Fruit fly (Drosophila melanogaster) whole organism, pupa: ENCODE results near the gene N.

Experiments used
- CG10348 ChIP-seq: fragments of 200-800 bp; sonication (Bioruptor generic); IDR thresholded peaks from 2 replicates; pipeline ENCODE4 v1.3.6; 2022; ENCODE audit warnings: missing biosample characterization, missing genetic modification characterization
- CG12605 ChIP-seq: fragments of 200-800 bp; sonication (Bioruptor generic); IDR thresholded peaks from 2 replicates; pipeline ENCODE4 v1.3.6; 2022; ENCODE audit warnings: missing biosample characterization, missing genetic modification characterization
- CG13204 ChIP-seq: fragments of 200-800 bp; sonication (Bioruptor generic); optimal IDR thresholded peaks from 2 replicates; lab custom pipeline; 2018; ENCODE audit warnings: missing biosample characterization, mild to moderate bottlenecking, missing genetic modification characterization, moderate library complexity
- CG14655 ChIP-seq: fragments of 200-800 bp; sonication (Bioruptor generic); optimal IDR thresholded peaks from 3 replicates; lab custom pipeline; 2017; ENCODE audit warnings: mild to moderate bottlenecking, missing biosample characterization, missing genetic modification reagents, missing genetic modification characterization
- CG15710 ChIP-seq: fragments of 200-800 bp; sonication (Bioruptor generic); optimal IDR thresholded peaks from 2 replicates; lab custom pipeline; 2018; ENCODE audit warnings: missing biosample characterization, mild to moderate bottlenecking, missing genetic modification characterization, moderate library complexity
- CG17806 ChIP-seq: fragments of 200-800 bp; sonication (Bioruptor generic); optimal IDR thresholded peaks from 2 replicates; lab custom pipeline; 2018; ENCODE audit warnings: missing biosample characterization, mild to moderate bottlenecking, missing genetic modification characterization, moderate library complexity
- CG32121 ChIP-seq: fragments of 200-800 bp; sonication (Bioruptor generic); IDR thresholded peaks from 2 replicates; pipeline ENCODE4 v1.3.6; 2022; ENCODE audit warnings: missing biosample characterization, missing genetic modification characterization
- CG34367 ChIP-seq: fragments of 200-800 bp; sonication (Bioruptor generic); optimal IDR thresholded peaks from 2 replicates; lab custom pipeline; 2018; ENCODE audit warnings: missing biosample characterization, mild to moderate bottlenecking, missing genetic modification characterization
- CG4496 ChIP-seq: fragments of 200-800 bp; sonication (Bioruptor generic); IDR thresholded peaks from 3 replicates; pipeline ENCODE4 v1.3.6; 2022; ENCODE audit warnings: missing biosample characterization, missing genetic modification characterization
- CG8159 ChIP-seq: fragments of 200-800 bp; sonication (Bioruptor generic); optimal IDR thresholded peaks from 3 replicates; lab custom pipeline; 2018; ENCODE audit warnings: missing biosample characterization, mild to moderate bottlenecking, missing genetic modification characterization, moderate library complexity
- CG8301 ChIP-seq: fragments of 200-800 bp; sonication (Bioruptor generic); optimal IDR thresholded peaks from 2 replicates; lab custom pipeline; 2018; ENCODE audit warnings: missing biosample characterization, mild to moderate bottlenecking, missing genetic modification characterization
- CG9948 ChIP-seq: fragments of 200-800 bp; sonication (Bioruptor generic); optimal IDR thresholded peaks from 2 replicates; lab custom pipeline; 2018; ENCODE audit warnings: missing biosample characterization, mild to moderate bottlenecking, missing genetic modification characterization, moderate library complexity
- D1 ChIP-seq: fragments of 200-800 bp; sonication (Bioruptor generic); optimal IDR thresholded peaks from 2 replicates; lab custom pipeline; 2018; ENCODE audit warnings: missing biosample characterization, mild to moderate bottlenecking, missing genetic modification characterization, moderate library complexity
- EcR ChIP-seq: fragments of 200-800 bp; sonication (Bioruptor generic); optimal IDR thresholded peaks from 3 replicates; lab custom pipeline; 2019; ENCODE audit warnings: missing biosample characterization, missing genetic modification characterization, mild to moderate bottlenecking, moderate library complexity, missing genetic modification reagents
- Ets98B ChIP-seq: fragments of 200-800 bp; sonication (Bioruptor generic); IDR thresholded peaks from 2 replicates; pipeline ENCODE4 v1.3.6; 2022; ENCODE audit warnings: missing biosample characterization, missing genetic modification characterization
- Pif1A ChIP-seq: fragments of 200-800 bp; sonication (Bioruptor generic); optimal IDR thresholded peaks from 3 replicates; lab custom pipeline; 2016; ENCODE audit warnings: missing biosample characterization, missing genetic modification characterization
- Pif1B ChIP-seq: fragments of 200-800 bp; sonication (Bioruptor generic); optimal IDR thresholded peaks from 3 replicates; lab custom pipeline; 2016; ENCODE audit warnings: missing biosample characterization, missing genetic modification characterization
- Snoo ChIP-seq: fragments of 200-800 bp; sonication (Bioruptor generic); optimal IDR thresholded peaks from 3 replicates; lab custom pipeline; 2017; ENCODE audit warnings: missing biosample characterization, mild to moderate bottlenecking, missing genetic modification characterization, inconsistent platforms
- fd96Ca ChIP-seq: fragments of 200-800 bp; sonication (Bioruptor generic); IDR thresholded peaks from 3 replicates; pipeline ENCODE4 v1.3.6; 2022; ENCODE audit warnings: missing biosample characterization, missing genetic modification characterization
- gl ChIP-seq: fragments of 200-800 bp; sonication (Bioruptor generic); optimal IDR thresholded peaks from 2 replicates; lab custom pipeline; 2018; ENCODE audit warnings: missing biosample characterization, mild to moderate bottlenecking, missing genetic modification characterization
- rn ChIP-seq: fragments of 200-800 bp; sonication (Bioruptor generic); IDR thresholded peaks from 2 replicates; pipeline ENCODE4 v1.3.6; 2022; ENCODE audit warnings: missing biosample characterization, missing genetic modification characterization

The N gene

dm6 chrX:3123626-3124025 lies 11.0 kb upstream of the N start:
- TF ChIP-seq CG14655 (GFP tag; lab: Kevin White, UChicago) (no peak), CG4496 (GFP tag; lab: Robert Waterston, UW) (no peak), fd96Ca (GFP tag; lab: Robert Waterston, UW) (no peak), CG10348 (GFP tag; lab: Robert Waterston, UW) (no peak), Pif1B (GFP tag; lab: Kevin White, UChicago) (no peak), gl (tag; lab: Kevin White, UChicago) (no peak), CG34367 (tag; lab: Kevin White, UChicago) (no peak), Pif1A (GFP tag; lab: Kevin White, UChicago) (no peak), CG8301 (tag; lab: Kevin White, UChicago) (no peak), CG13204 (GFP tag; lab: Kevin White, UChicago) (no peak), CG17806 (tag; lab: Kevin White, UChicago) (no peak), CG12605 (GFP tag; lab: Robert Waterston, UW) (no peak), CG8159 (tag; lab: Kevin White, UChicago) (no peak), CG15710 (tag; lab: Kevin White, UChicago) (no peak)
- TF ChIP-seq, all 21 proteins: peak for 0

- no peak for TF ChIP-seq Pif1A (GFP tag; lab: Kevin White, UChicago)
- TF ChIP-seq CG17806 (tag; lab: Kevin White, UChicago): no peak
- no peak for TF ChIP-seq Ets98B
- TF ChIP-seq gl (tag; lab: Kevin White, UChicago): no peak
- TF ChIP-seq CG12605 (GFP tag; lab: Robert Waterston, UW): no peak
- no peak for TF ChIP-seq D1
- no peak for TF ChIP-seq CG34367 (tag; lab: Kevin White, UChicago)
- no peak for TF ChIP-seq rn (GFP tag; lab: Robert Waterston, UW)
- TF ChIP-seq fd96Ca (GFP tag; lab: Robert Waterston, UW): no peak
- no peak for TF ChIP-seq CG9948 (tag; lab: Kevin White, UChicago)
- no peak for TF ChIP-seq CG8159 (tag; lab: Kevin White, UChicago)
- no peak for TF ChIP-seq Snoo
- no peak for TF ChIP-seq Pif1B (GFP tag; lab: Kevin White, UChicago)
- TF ChIP-seq CG8301 (tag; lab: Kevin White, UChicago): no peak
- no peak for TF ChIP-seq CG32121 (GFP tag; lab: Robert Waterston, UW)
- TF ChIP-seq CG14655 (GFP tag; lab: Kevin White, UChicago): no peak
- TF ChIP-seq EcR (GFP tag; lab: Kevin White, UChicago): no peak
Observed at dm6 chrX:3127564-3127963, 7.1 kb upstream of the N start.

dm6 chrX:3131978-3132377 lies 2.7 kb upstream of the N start:
- TF ChIP-seq Snoo (no peak), CG8159 (tag; lab: Kevin White, UChicago) (no peak), CG32121 (GFP tag; lab: Robert Waterston, UW) (no peak), D1 (no peak), CG14655 (GFP tag; lab: Kevin White, UChicago) (no peak), Pif1A (GFP tag; lab: Kevin White, UChicago) (no peak), CG15710 (tag; lab: Kevin White, UChicago) (no peak), CG17806 (tag; lab: Kevin White, UChicago) (no peak), Ets98B (no peak), EcR (GFP tag; lab: Kevin White, UChicago) (no peak), Pif1B (GFP tag; lab: Kevin White, UChicago) (no peak), CG9948 (tag; lab: Kevin White, UChicago) (no peak), rn (GFP tag; lab: Robert Waterston, UW) (no peak)

dm6 chrX:3135102-3135393 lies 378 bp downstream of the N start:
- TF ChIP-seq rn (GFP tag; lab: Robert Waterston, UW) (no peak), Snoo (no peak), CG13204 (GFP tag; lab: Kevin White, UChicago) (no peak), CG34367 (tag; lab: Kevin White, UChicago) (no peak), fd96Ca (GFP tag; lab: Robert Waterston, UW) (no peak), CG8159 (tag; lab: Kevin White, UChicago) (no peak), CG4496 (GFP tag; lab: Robert Waterston, UW) (no peak), CG10348 (GFP tag; lab: Robert Waterston, UW) (no peak), CG9948 (tag; lab: Kevin White, UChicago) (no peak), CG12605 (GFP tag; lab: Robert Waterston, UW) (no peak), CG14655 (GFP tag; lab: Kevin White, UChicago) (no peak), CG15710 (tag; lab: Kevin White, UChicago) (no peak), gl (tag; lab: Kevin White, UChicago) (no peak), Pif1B (GFP tag; lab: Kevin White, UChicago) (no peak)
- TF ChIP-seq, all 21 proteins: peak for 0

- TF ChIP-seq EcR (GFP tag; lab: Kevin White, UChicago): no peak
- no peak for TF ChIP-seq CG32121 (GFP tag; lab: Robert Waterston, UW)
- TF ChIP-seq Snoo: no peak
- TF ChIP-seq CG12605 (GFP tag; lab: Robert Waterston, UW): no peak
- no peak for TF ChIP-seq Pif1B (GFP tag; lab: Kevin White, UChicago)
- no peak for TF ChIP-seq CG13204 (GFP tag; lab: Kevin White, UChicago)
- TF ChIP-seq rn (GFP tag; lab: Robert Waterston, UW): no peak
- TF ChIP-seq CG15710 (tag; lab: Kevin White, UChicago): no peak
- no peak for TF ChIP-seq fd96Ca (GFP tag; lab: Robert Waterston, UW)
- no peak for TF ChIP-seq CG34367 (tag; lab: Kevin White, UChicago)
- TF ChIP-seq CG8159 (tag; lab: Kevin White, UChicago): no peak
- TF ChIP-seq Ets98B: no peak
- no peak for TF ChIP-seq D1
- no peak for TF ChIP-seq gl (tag; lab: Kevin White, UChicago)
- TF ChIP-seq, all 21 proteins: peak for 0
Observed at dm6 chrX:3135620-3136019, 950 bp downstream of the N start.
